Worm (Caenorhabditis elegans): ENCODE measurements around the gene wago-10.
A peak's percentile ranks its signal among the peaks of the same experiment; 100 is the strongest.

wago-10 gene

DNA sequence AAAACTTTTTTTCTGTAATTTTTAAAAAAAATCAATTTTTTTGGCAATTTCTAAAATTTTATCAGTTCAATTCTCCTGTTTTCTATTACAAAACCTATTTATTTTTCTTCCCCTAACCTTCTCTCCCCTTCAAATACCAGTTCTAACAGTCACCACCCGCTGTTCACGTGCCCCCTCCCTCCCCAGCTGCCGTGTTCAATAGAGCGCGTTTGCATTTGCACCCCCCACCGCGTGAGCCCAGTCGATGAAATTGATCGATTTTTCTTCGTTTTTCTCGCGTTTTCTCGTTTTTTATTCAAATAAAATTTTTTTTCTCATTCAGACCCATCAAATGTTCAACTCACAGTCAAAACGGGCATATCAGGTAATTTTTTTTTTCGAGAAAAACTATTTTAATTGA lies 5.8 kb downstream of the wago-10 start, which contains the start of gene atg-9:
TSS of gene atg-9 (plus strand) at position 332 of the 400 bp plus-strand sequence.
- TF ChIP-seq unc-120 (tag; optimal IDR thresholded peaks at IDR 0.05; ENCODE audit: poor library complexity, severe bottlenecking) (no peak), zip-8 (tag; optimal IDR thresholded peaks at IDR 0.05) (no peak), bed-3 (GFP tag; optimal IDR thresholded peaks at IDR 0.05) (no peak), ztf-11 (tag; optimal IDR thresholded peaks at IDR 0.05) (no peak), sem-2 (GFP tag; optimal IDR thresholded peaks at IDR 0.05) (no peak), elt-3 (tag; optimal IDR thresholded peaks at IDR 0.05) (no peak), sptf-1 (tag; optimal IDR thresholded peaks at IDR 0.05) (peak; percentile 48), flh-1 (GFP tag; optimal IDR thresholded peaks at IDR 0.05) (no peak), hlh-1 (tag; optimal IDR thresholded peaks at IDR 0.05) (peak; percentile 62), ceh-83 (GFP tag; optimal IDR thresholded peaks at IDR 0.05) (no peak), drap-1 (GFP tag; optimal IDR thresholded peaks at IDR 0.05) (no peak), lin-13 (tag; optimal IDR thresholded peaks at IDR 0.05) (peak; percentile 39), lin-32 (GFP tag; optimal IDR thresholded peaks at IDR 0.05) (peak; percentile 30), ces-1 (GFP tag; optimal IDR thresholded peaks at IDR 0.05) (no peak), nhr-237 (tag; optimal IDR thresholded peaks at IDR 0.05) (no peak), unc-62 (GFP tag; optimal IDR thresholded peaks at IDR 0.05) (no peak), lsy-2 (tag; optimal IDR thresholded peaks at IDR 0.05) (no peak), M03D4.4 (tag; optimal IDR thresholded peaks at IDR 0.05) (no peak), mab-5 (tag; optimal IDR thresholded peaks at IDR 0.05) (no peak), nhr-76 (tag; optimal IDR thresholded peaks at IDR 0.05) (no peak), nhr-12 (tag; optimal IDR thresholded peaks at IDR 0.05) (no peak), tbx-8 (GFP tag; optimal IDR thresholded peaks at IDR 0.05) (no peak), unc-39 (tag; optimal IDR thresholded peaks at IDR 0.05) (no peak), snpc-4 (tag; optimal IDR thresholded peaks at IDR 0.05) (no peak), ceh-43 (GFP tag; optimal IDR thresholded peaks at IDR 0.05) (no peak), pha-4 (tag; optimal IDR thresholded peaks at IDR 0.05) (no peak), ceh-39 (tag; optimal IDR thresholded peaks at IDR 0.05) (peak; percentile 28), mls-2 (tag; optimal IDR thresholded peaks at IDR 0.05) (peak; percentile 12), nhr-2 (tag; optimal IDR thresholded peaks at IDR 0.05) (no peak), blmp-1 (tag; optimal IDR thresholded peaks at IDR 0.05) (no peak), elt-1 (tag; optimal IDR thresholded peaks at IDR 0.05; ENCODE audit: borderline replicate concordance, insufficient read depth) (no peak), nhr-28 (tag; optimal IDR thresholded peaks at IDR 0.05) (no peak), mep-1 (tag; optimal IDR thresholded peaks at IDR 0.05) (peak; percentile 73), cnd-1 (tag; optimal IDR thresholded peaks at IDR 0.05) (peak; percentile 83), ham-2 (GFP tag; optimal IDR thresholded peaks at IDR 0.05) (no peak)

DNA sequence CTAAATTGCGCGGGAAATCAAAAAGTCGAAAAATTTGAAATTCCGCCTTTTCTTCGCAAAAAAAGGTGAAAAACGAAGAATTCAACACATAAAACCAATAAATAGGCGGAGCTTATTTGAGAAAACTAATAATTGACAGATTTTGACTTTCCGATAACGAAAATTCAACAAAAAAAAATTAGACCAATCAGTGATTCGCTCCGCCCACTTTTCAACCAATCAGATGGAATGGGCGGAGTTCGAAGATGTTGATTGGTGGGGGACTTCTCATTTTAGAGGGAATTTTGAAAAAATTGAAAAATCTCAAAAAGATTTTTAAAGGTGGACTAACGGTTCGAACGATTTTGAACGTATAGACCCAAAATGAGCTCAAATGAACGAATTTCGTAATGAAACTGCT lies 7.6 kb downstream of the wago-10 start:
- TF ChIP-seq ztf-11 (tag; optimal IDR thresholded peaks at IDR 0.05) (no peak), unc-39 (tag; optimal IDR thresholded peaks at IDR 0.05) (no peak), nhr-2 (tag; optimal IDR thresholded peaks at IDR 0.05) (no peak), mep-1 (tag; optimal IDR thresholded peaks at IDR 0.05) (no peak), ces-1 (GFP tag; optimal IDR thresholded peaks at IDR 0.05) (no peak), sptf-1 (tag; optimal IDR thresholded peaks at IDR 0.05) (no peak), blmp-1 (tag; optimal IDR thresholded peaks at IDR 0.05) (no peak), nhr-28 (tag; optimal IDR thresholded peaks at IDR 0.05) (no peak), flh-1 (GFP tag; optimal IDR thresholded peaks at IDR 0.05) (no peak), zip-8 (tag; optimal IDR thresholded peaks at IDR 0.05) (no peak), nhr-237 (tag; optimal IDR thresholded peaks at IDR 0.05) (no peak), pha-4 (tag; optimal IDR thresholded peaks at IDR 0.05) (no peak), bed-3 (GFP tag; optimal IDR thresholded peaks at IDR 0.05) (no peak), ceh-39 (tag; optimal IDR thresholded peaks at IDR 0.05) (no peak), elt-3 (tag; optimal IDR thresholded peaks at IDR 0.05) (no peak), nhr-12 (tag; optimal IDR thresholded peaks at IDR 0.05) (no peak), ceh-43 (GFP tag; optimal IDR thresholded peaks at IDR 0.05) (no peak), snpc-4 (tag; optimal IDR thresholded peaks at IDR 0.05) (no peak), drap-1 (GFP tag; optimal IDR thresholded peaks at IDR 0.05) (no peak), M03D4.4 (tag; optimal IDR thresholded peaks at IDR 0.05) (no peak)

DNA sequence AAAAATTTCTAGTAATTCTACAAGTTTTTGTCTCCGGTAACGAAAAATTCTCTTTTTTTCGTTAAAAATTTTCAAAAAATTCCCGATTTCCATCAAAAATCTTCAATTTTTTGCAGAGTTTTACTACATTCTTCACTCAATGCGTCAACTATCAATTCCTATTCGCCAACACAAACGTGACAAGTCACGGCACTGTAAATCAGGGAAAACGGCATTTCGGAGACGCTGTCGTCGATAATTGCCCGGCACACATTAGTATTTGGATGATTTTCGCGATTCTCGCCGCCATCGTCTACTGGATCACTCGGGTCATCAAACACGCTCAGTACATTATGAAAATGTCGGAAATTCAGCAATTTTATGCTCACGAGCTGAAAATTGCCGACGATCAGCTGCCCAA lies 8.6 kb downstream of the wago-10 start:
- TF ChIP-seq ces-1 (GFP tag; optimal IDR thresholded peaks at IDR 0.05) (no peak), elt-1 (tag; optimal IDR thresholded peaks at IDR 0.05; ENCODE audit: borderline replicate concordance, insufficient read depth) (no peak), snpc-4 (tag; optimal IDR thresholded peaks at IDR 0.05) (no peak), ztf-11 (tag; optimal IDR thresholded peaks at IDR 0.05) (no peak), M03D4.4 (tag; optimal IDR thresholded peaks at IDR 0.05) (no peak), mls-2 (tag; optimal IDR thresholded peaks at IDR 0.05) (no peak), unc-62 (GFP tag; optimal IDR thresholded peaks at IDR 0.05) (no peak), mab-5 (tag; optimal IDR thresholded peaks at IDR 0.05) (no peak), elt-3 (tag; optimal IDR thresholded peaks at IDR 0.05) (no peak), flh-1 (GFP tag; optimal IDR thresholded peaks at IDR 0.05) (no peak), drap-1 (GFP tag; optimal IDR thresholded peaks at IDR 0.05) (no peak), sptf-1 (tag; optimal IDR thresholded peaks at IDR 0.05) (no peak), nhr-28 (tag; optimal IDR thresholded peaks at IDR 0.05) (no peak), zip-8 (tag; optimal IDR thresholded peaks at IDR 0.05) (no peak), nhr-2 (tag; optimal IDR thresholded peaks at IDR 0.05) (no peak), unc-39 (tag; optimal IDR thresholded peaks at IDR 0.05) (no peak)
